Worm (Caenorhabditis elegans): ENCODE results near the gene C02B10.6.
A peak's percentile ranks its signal among the peaks of the same experiment; 100 is the strongest.

The C02B10.6 gene

DNA sequence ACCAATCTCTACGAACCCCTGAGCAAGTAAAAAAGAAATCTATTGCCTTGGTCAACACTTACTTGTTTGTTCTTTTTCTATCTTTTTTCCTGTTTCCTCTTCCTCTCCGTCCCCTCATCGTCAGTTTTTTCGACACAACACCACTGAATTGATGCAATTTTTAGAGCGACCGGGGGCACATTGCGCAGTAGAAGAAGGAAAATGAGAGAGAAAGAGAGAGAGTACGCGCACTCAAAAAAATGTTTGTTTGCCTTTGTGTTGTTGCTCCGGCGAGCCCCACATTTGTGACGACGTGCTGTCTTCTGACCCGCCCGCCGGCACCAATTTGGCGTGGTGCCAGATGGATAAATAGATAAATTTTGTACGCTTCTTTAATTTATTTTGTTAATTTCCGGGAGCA, 29.5 kb downstream of the C02B10.6 start (continued):
- TF ChIP-seq zag-1 (tag; optimal IDR thresholded peaks at IDR 0.05), result no peak
- TF ChIP-seq nhr-19 (GFP tag; conservative IDR thresholded peaks at IDR 0.05), result peak; percentile 28; the same call in 1 of the 2 replicates
- TF ChIP-seq dsc-1 (tag; optimal IDR thresholded peaks at IDR 0.05), result no peak
- TF ChIP-seq lin-14 (GFP tag; optimal IDR thresholded peaks at IDR 0.05), result peak; percentile 89
- no peak for TF ChIP-seq isw-1 (GFP tag; IDR thresholded peaks at IDR 0.05)
- TF ChIP-seq pqm-1 (tag; optimal IDR thresholded peaks at IDR 0.05), result no peak
- no peak for TF ChIP-seq aly-2 (tag; optimal IDR thresholded peaks at IDR 0.05)
- TF ChIP-seq ama-1 (optimal IDR thresholded peaks at IDR 0.05), result no peak
- no peak for TF ChIP-seq nhr-12 (tag; optimal IDR thresholded peaks at IDR 0.05)
- no peak for TF ChIP-seq grh-1 (GFP tag; IDR thresholded peaks at IDR 0.05)
- no peak for TF ChIP-seq fos-1 (tag; optimal IDR thresholded peaks at IDR 0.05)
- TF ChIP-seq nhr-20 (tag; optimal IDR thresholded peaks at IDR 0.05), result no peak
- no peak for TF ChIP-seq ceh-8 (GFP tag; optimal IDR thresholded peaks at IDR 0.05)
- no peak for TF ChIP-seq F16B12.6 (tag; optimal IDR thresholded peaks at IDR 0.05)
- no peak for TF ChIP-seq lir-3 (tag; optimal IDR thresholded peaks at IDR 0.05; ENCODE audit: poor library complexity)
- no peak for TF ChIP-seq skn-1 (tag; optimal IDR thresholded peaks at IDR 0.05)
- TF ChIP-seq nhr-28 (tag; optimal IDR thresholded peaks at IDR 0.05), result no peak
- TF ChIP-seq sox-4 (tag; optimal IDR thresholded peaks at IDR 0.05), result no peak
- no peak for TF ChIP-seq mab-9 (GFP tag; IDR thresholded peaks at IDR 0.05)
- no peak for TF ChIP-seq irx-1 (tag; optimal IDR thresholded peaks at IDR 0.05)
- no peak for TF ChIP-seq pax-3 (tag; optimal IDR thresholded peaks at IDR 0.05)
- TF ChIP-seq aha-1 (tag; optimal IDR thresholded peaks at IDR 0.05), result no peak
- TF ChIP-seq efl-1 (optimal IDR thresholded peaks at IDR 0.05), result peak in 1 of 2 experiments; percentile 1
- peak in 1 of 2 experiments; percentile 71 for TF ChIP-seq efl-1 (GFP tag; optimal IDR thresholded peaks at IDR 0.05 in 1 of 2)
- TF ChIP-seq elt-2 (tag; optimal IDR thresholded peaks at IDR 0.05), result no peak
- no peak for TF ChIP-seq nhr-237 (tag; optimal IDR thresholded peaks at IDR 0.05)
- TF ChIP-seq blmp-1 (tag; optimal IDR thresholded peaks at IDR 0.05), result no peak
- peak in 1 of 3 experiments; percentile 29 for TF ChIP-seq dpl-1 (GFP tag; optimal IDR thresholded peaks at IDR 0.05)
- TF ChIP-seq nhr-11 (tag; optimal IDR thresholded peaks at IDR 0.05), result no peak
- peak in 1 of 2 experiments; percentile 44 for TF ChIP-seq lsy-2 (tag; optimal IDR thresholded peaks at IDR 0.05)
- no peak for TF ChIP-seq ets-5 (GFP tag; IDR thresholded peaks at IDR 0.05)
- TF ChIP-seq ces-1 (GFP tag; optimal IDR thresholded peaks at IDR 0.05), result no peak
- TF ChIP-seq egl-13 (tag; optimal IDR thresholded peaks at IDR 0.05), result no peak
- no peak for TF ChIP-seq xbp-1 (tag; optimal IDR thresholded peaks at IDR 0.05)
- no peak for TF ChIP-seq vab-15 (tag; optimal IDR thresholded peaks at IDR 0.05)
- no peak for TF ChIP-seq tlp-1 (tag; optimal IDR thresholded peaks at IDR 0.05)
- TF ChIP-seq lin-15B (tag; optimal IDR thresholded peaks at IDR 0.05), result no peak
- TF ChIP-seq zip-4 (GFP tag; optimal IDR thresholded peaks at IDR 0.05), result no peak
- no peak for TF ChIP-seq nhr-84 (tag; optimal IDR thresholded peaks at IDR 0.05)
- TF ChIP-seq unc-62 (GFP tag; optimal IDR thresholded peaks at IDR 0.05), result no peak
- TF ChIP-seq nhr-76 (tag; optimal IDR thresholded peaks at IDR 0.05), result no peak
- no peak for TF ChIP-seq alr-1 (tag; optimal IDR thresholded peaks at IDR 0.05; ENCODE audit: borderline replicate concordance)
- TF ChIP-seq snpc-4 (tag; optimal IDR thresholded peaks at IDR 0.05), result no peak
- TF ChIP-seq egl-27 (tag; optimal IDR thresholded peaks at IDR 0.05), result no peak
- peak; percentile 17 for TF ChIP-seq nhr-71 (tag; optimal IDR thresholded peaks at IDR 0.05)
- no peak for TF ChIP-seq sup-37 (GFP tag; optimal IDR thresholded peaks at IDR 0.05)
- TF ChIP-seq mef-2 (tag; optimal IDR thresholded peaks at IDR 0.05), result no peak
- TF ChIP-seq sptf-1 (tag; optimal IDR thresholded peaks at IDR 0.05), result no peak
- no peak for TF ChIP-seq rnt-1 (tag; optimal IDR thresholded peaks at IDR 0.05)
- TF ChIP-seq ceh-88 (GFP tag; IDR thresholded peaks at IDR 0.05), result no peak
